Fruit fly (Drosophila melanogaster): ENCODE data around the gene CG13705.

- TF ChIP-seq CG8478 (optimal IDR thresholded peaks at IDR 0.05) (no peak), psq (optimal IDR thresholded peaks at IDR 0.05) (no peak)
These were observed 2.0 kb downstream of the CG13705 start, which contains the start of gene hoka for dm6 chr3L:4898647-4899046.
